Worm (Caenorhabditis elegans) whole organism, late embryonic: ENCODE results near the gene par-4.

Experiments
- C38D4.7 ChIP-seq: fragments of 200-800 bp; sonication (Bioruptor generic); optimal IDR thresholded peaks from 2 replicates; lab custom pipeline; 2018; ENCODE audit warnings: mild to moderate bottlenecking, missing genetic modification characterization, moderate library complexity, missing compliant biosample characterization
- K09A11.1 ChIP-seq: sonication (generic microtip); optimal IDR thresholded peaks from 2 replicates; lab custom pipeline; 2017; ENCODE audit warnings: antibody characterized with exemption, mild to moderate bottlenecking, missing genetic modification characterization, missing compliant biosample characterization; ENCODE audit not compliant: insufficient read depth
- Y22D7AL.16 ChIP-seq: sonication (generic microtip); optimal IDR thresholded peaks from 2 replicates; lab custom pipeline; 2016; ENCODE audit warnings: missing genetic modification characterization, missing compliant biosample characterization
- ceh-14 ChIP-seq: sonication (generic microtip); optimal IDR thresholded peaks from 2 replicates; lab custom pipeline; 2016; ENCODE audit warnings: missing genotype, missing genetic modification characterization, missing compliant biosample characterization
- ceh-18 ChIP-seq: sonication (generic microtip); optimal IDR thresholded peaks from 2 replicates; lab custom pipeline; 2016; ENCODE audit warnings: missing genetic modification characterization, missing compliant biosample characterization
- ceh-19 ChIP-seq: fragments of 200-800 bp; sonication (Bioruptor generic); optimal IDR thresholded peaks from 2 replicates; lab custom pipeline; 2018; ENCODE audit warnings: mild to moderate bottlenecking, missing genetic modification characterization, missing compliant biosample characterization
- ceh-2 ChIP-seq: sonication (generic microtip); optimal IDR thresholded peaks from 2 replicates; lab custom pipeline; 2016; ENCODE audit warnings: missing genotype, missing genetic modification characterization, missing compliant biosample characterization
- ceh-34 ChIP-seq: sonication (generic microtip); optimal IDR thresholded peaks from 2 replicates; lab custom pipeline; 2016; ENCODE audit warnings: mild to moderate bottlenecking, missing genetic modification characterization, missing compliant biosample characterization
- ceh-45 ChIP-seq: fragments of 200-800 bp; sonication (Bioruptor generic); IDR thresholded peaks from 2 replicates; pipeline ENCODE4 v1.3.6; 2022; ENCODE audit warnings: missing genetic modification reagents, missing genetic modification characterization, missing compliant biosample characterization
- ceh-48 ChIP-seq: sonication (generic microtip); optimal IDR thresholded peaks from 2 replicates; lab custom pipeline; 2016; ENCODE audit warnings: missing genetic modification characterization, inconsistent platforms, missing compliant biosample characterization
- ceh-6 ChIP-seq: fragments of 200-800 bp; sonication (Bioruptor generic); optimal IDR thresholded peaks from 2 replicates; lab custom pipeline; 2018; ENCODE audit warnings: mild to moderate bottlenecking, missing genetic modification characterization, missing compliant biosample characterization
- dmd-4 ChIP-seq: sonication (generic microtip); optimal IDR thresholded peaks from 2 replicates; lab custom pipeline; 2016; ENCODE audit warnings: borderline replicate concordance, missing genetic modification characterization, missing compliant biosample characterization
- elt-2 ChIP-seq: sonication (generic microtip); optimal IDR thresholded peaks from 2 replicates; lab custom pipeline; 2016; ENCODE audit warnings: missing genetic modification reagents, missing genetic modification characterization, missing compliant biosample characterization
- elt-4 ChIP-seq: sonication (generic microtip); optimal IDR thresholded peaks from 2 replicates; lab custom pipeline; 2016; ENCODE audit warnings: missing genetic modification characterization, missing compliant biosample characterization
- ets-4 ChIP-seq: sonication (generic microtip); optimal IDR thresholded peaks from 2 replicates; lab custom pipeline; 2016; ENCODE audit warnings: missing genetic modification characterization, missing compliant biosample characterization
- eyg-1 ChIP-seq: sonication (generic microtip); optimal IDR thresholded peaks from 2 replicates; lab custom pipeline; 2016; ENCODE audit warnings: missing genotype, missing genetic modification characterization, missing compliant biosample characterization
- fax-1 ChIP-seq: sonication (generic microtip); optimal IDR thresholded peaks from 2 replicates; lab custom pipeline; 2016; ENCODE audit warnings: missing genotype, missing genetic modification characterization, missing compliant biosample characterization
- fkh-10 ChIP-seq: fragments of 150-350 bp; optimal IDR thresholded peaks from 2 replicates; lab custom pipeline; 2014; ENCODE audit warnings: missing biosample characterization, missing genetic modification reagents, missing genetic modification characterization
- hlh-13 ChIP-seq: fragments of 200-800 bp; sonication (Bioruptor generic); optimal IDR thresholded peaks from 2 replicates; lab custom pipeline; 2018; ENCODE audit warnings: mild to moderate bottlenecking, missing genetic modification characterization, missing compliant biosample characterization
- hlh-15 ChIP-seq: sonication (generic microtip); optimal IDR thresholded peaks from 2 replicates; lab custom pipeline; 2016; ENCODE audit warnings: missing genetic modification characterization, missing compliant biosample characterization
- hlh-8 ChIP-seq: sonication (generic microtip); optimal IDR thresholded peaks from 2 replicates; lab custom pipeline; 2016; ENCODE audit warnings: missing genotype, missing genetic modification characterization, missing compliant biosample characterization
- lin-11 ChIP-seq: fragments of 200-800 bp; sonication (Bioruptor generic); optimal IDR thresholded peaks from 2 replicates; lab custom pipeline; 2018; ENCODE audit warnings: mild to moderate bottlenecking, missing genetic modification characterization, missing compliant biosample characterization
- madf-2 ChIP-seq: sonication (generic microtip); optimal IDR thresholded peaks from 2 replicates; lab custom pipeline; 2017; ENCODE audit warnings: missing genetic modification characterization, missing compliant biosample characterization
- odd-2 ChIP-seq: sonication (generic microtip); optimal IDR thresholded peaks from 2 replicates; lab custom pipeline; 2017; ENCODE audit warnings: antibody characterized with exemption, mild to moderate bottlenecking, missing genetic modification characterization, missing compliant biosample characterization
- pag-3 ChIP-seq: sonication (generic microtip); optimal IDR thresholded peaks from 2 replicates; lab custom pipeline; 2016; ENCODE audit warnings: missing compliant biosample characterization, missing genetic modification characterization, borderline replicate concordance
- ref-2 ChIP-seq: sonication (generic microtip); optimal IDR thresholded peaks from 2 replicates; lab custom pipeline; 2016; ENCODE audit warnings: missing genetic modification characterization, missing compliant biosample characterization
- rnt-1 ChIP-seq: sonication (generic microtip); optimal IDR thresholded peaks from 2 replicates; lab custom pipeline; 2016; ENCODE audit warnings: missing genetic modification characterization, missing compliant biosample characterization
- syd-9 ChIP-seq: sonication (generic microtip); optimal IDR thresholded peaks from 2 replicates; lab custom pipeline; 2016; ENCODE audit warnings: mild to moderate bottlenecking, missing genetic modification characterization, moderate library complexity, missing compliant biosample characterization
- tbx-2 ChIP-seq: sonication (generic microtip); optimal IDR thresholded peaks from 2 replicates; lab custom pipeline; 2016; ENCODE audit warnings: missing genetic modification characterization, missing compliant biosample characterization
- tbx-7 ChIP-seq: sonication (generic microtip); optimal IDR thresholded peaks from 2 replicates; lab custom pipeline; 2016; ENCODE audit warnings: missing genotype, missing genetic modification characterization, missing compliant biosample characterization
- unc-3 ChIP-seq, 2 experiments: fragments of 200-800 bp in 1 of 2; sonication (Bioruptor generic) in 1 of 2; sonication (generic microtip) in 1 of 2; conservative IDR thresholded peaks in 1 of 2; optimal IDR thresholded peaks in 1 of 2; 2 replicates each; pipeline versions ENCODE4 v1.3.6 to Lab custom; 2016 to 2022; ENCODE audit warnings: missing compliant biosample characterization in 2 of 2, missing genetic modification characterization in 2 of 2, missing genetic modification reagents in 1 of 2
- ztf-16 ChIP-seq: sonication (generic microtip); optimal IDR thresholded peaks from 2 replicates; lab custom pipeline; 2017; ENCODE audit warnings: missing genetic modification characterization, missing compliant biosample characterization

The par-4 gene

DNA sequence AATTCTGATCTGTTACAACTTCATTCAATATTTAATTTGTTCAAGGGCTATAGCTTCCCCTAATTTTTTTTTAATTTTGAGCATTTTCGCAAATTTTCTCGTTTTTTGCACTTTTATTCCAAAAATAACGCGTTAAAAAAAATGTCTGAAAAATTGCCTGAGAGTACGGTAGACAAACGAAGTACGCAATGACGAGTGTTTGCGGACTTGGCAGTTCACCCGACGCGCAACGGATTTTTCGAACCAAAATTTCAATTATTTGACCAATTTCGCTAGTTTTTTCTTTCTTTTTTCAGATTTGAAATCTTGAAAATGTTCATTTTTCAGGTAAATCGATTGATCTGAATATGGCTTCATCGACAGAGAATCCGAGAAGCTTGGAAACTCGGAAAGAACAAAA lies 28.7 kb downstream of the par-4 start, which contains the start of gene fbxa-211:
Gene fbxa-211, plus strand, starts transcription at position 328 of the 400 bp plus-strand sequence.
- no peak for TF ChIP-seq pag-3 (tag; lab: Kevin White, UChicago)
- TF ChIP-seq fkh-10 = no peak
- TF ChIP-seq tbx-7 = no peak
- TF ChIP-seq fax-1 (tag; lab: Kevin White, UChicago) = no peak
- no peak for TF ChIP-seq tbx-2
- no peak for TF ChIP-seq ceh-6 (GFP tag; lab: Kevin White, UChicago)
- no peak for TF ChIP-seq ceh-18 (tag; lab: Kevin White, UChicago)
- TF ChIP-seq unc-3 (GFP tag; conservative IDR thresholded peaks at IDR 0.05; lab: Robert Waterston, UW) = no peak
- TF ChIP-seq unc-3 (tag; optimal IDR thresholded peaks at IDR 0.05; lab: Kevin White, UChicago) = no peak
- TF ChIP-seq odd-2 (tag; lab: Kevin White, UChicago) = no peak
- TF ChIP-seq, all 69 proteins: peak for 0

ce11 chrV:18128545-18128944 lies 30.1 kb downstream of the par-4 start:
- no peak for TF ChIP-seq ceh-6 (GFP tag; lab: Kevin White, UChicago)
- no peak for TF ChIP-seq Y22D7AL.16 (tag; lab: Kevin White, UChicago)
- no peak for TF ChIP-seq K09A11.1
- TF ChIP-seq pag-3 (tag; lab: Kevin White, UChicago) = no peak
- no peak for TF ChIP-seq elt-4 (tag; lab: Kevin White, UChicago)
- no peak for TF ChIP-seq fax-1 (tag; lab: Kevin White, UChicago)
- TF ChIP-seq rnt-1 (tag; lab: Kevin White, UChicago) = no peak
- no peak for TF ChIP-seq ceh-48 (tag; lab: Kevin White, UChicago)
- no peak for TF ChIP-seq ceh-19 (GFP tag; lab: Kevin White, UChicago)
- no peak for TF ChIP-seq hlh-8 (tag; lab: Kevin White, UChicago)
- TF ChIP-seq ceh-45 (GFP tag; lab: Robert Waterston, UW) = no peak
- no peak for TF ChIP-seq ets-4 (tag; lab: Kevin White, UChicago)
- no peak for TF ChIP-seq dmd-4

ce11 chrV:18129663-18130272 lies 31.3 kb downstream of the par-4 start:
- TF ChIP-seq ceh-48 (tag; lab: Kevin White, UChicago) = peak; percentile 55

ce11 chrV:18131049-18131448 lies 32.6 kb downstream of the par-4 start, which contains the start of gene Y37H2A.12:
Y37H2A.12 (minus strand) TSS chrV:18131129.
- TF ChIP-seq ceh-48 (tag; lab: Kevin White, UChicago) (no peak), hlh-8 (tag; lab: Kevin White, UChicago) (no peak), fkh-10 (no peak), C38D4.7 (GFP tag; lab: Kevin White, UChicago) (no peak), ets-4 (tag; lab: Kevin White, UChicago) (no peak), ceh-14 (tag; lab: Kevin White, UChicago) (no peak), syd-9 (tag; lab: Kevin White, UChicago) (no peak), eyg-1 (no peak), ceh-2 (tag; lab: Kevin White, UChicago) (no peak)

- no peak for TF ChIP-seq hlh-15
- no peak for TF ChIP-seq ceh-6 (GFP tag; lab: Kevin White, UChicago)
- TF ChIP-seq ztf-16 = no peak
- TF ChIP-seq elt-4 (tag; lab: Kevin White, UChicago) = no peak
- no peak for TF ChIP-seq fax-1 (tag; lab: Kevin White, UChicago)
- TF ChIP-seq madf-2 (tag; lab: Kevin White, UChicago) = no peak
- TF ChIP-seq C38D4.7 (GFP tag; lab: Kevin White, UChicago) = no peak
- no peak for TF ChIP-seq ets-4 (tag; lab: Kevin White, UChicago)
- no peak for TF ChIP-seq ref-2 (tag; lab: Kevin White, UChicago)
- no peak for TF ChIP-seq ceh-18 (tag; lab: Kevin White, UChicago)
- no peak for TF ChIP-seq lin-11 (tag; lab: Kevin White, UChicago)
- TF ChIP-seq elt-2 = no peak
- no peak for TF ChIP-seq hlh-13 (GFP tag; lab: Kevin White, UChicago)
- TF ChIP-seq hlh-8 (tag; lab: Kevin White, UChicago) = no peak
- no peak for TF ChIP-seq ceh-34 (tag; lab: Kevin White, UChicago)
- TF ChIP-seq ceh-45 (GFP tag; lab: Robert Waterston, UW) = no peak
Observed at ce11 chrV:18133177-18133576, 34.7 kb downstream of the par-4 start, which contains the start of gene Y37H2A.18. Y37H2A.18 (minus strand) TSS chrV:18133277.
